Fruit fly (Drosophila melanogaster): Measurements from ENCODE around the gene CG9717.
A peak's percentile ranks its signal among the peaks of the same experiment; 100 is the strongest.

Gene CG9717

dm6 chr3R:30587196-30587753 is at the start of gene CG9717:
CG9717 (minus strand) TSS chr3R:30587302.
- TF ChIP-seq CG17806 (tag; optimal IDR thresholded peaks at IDR 0.05) (no peak), CG12605 (GFP tag; IDR thresholded peaks at IDR 0.05) (peak; percentile 14; the same call in 1 of the 2 replicates), CG4496 (GFP tag; IDR thresholded peaks at IDR 0.05) (peak; percentile 53; the same call in 2 of the 3 replicates)

DNA sequence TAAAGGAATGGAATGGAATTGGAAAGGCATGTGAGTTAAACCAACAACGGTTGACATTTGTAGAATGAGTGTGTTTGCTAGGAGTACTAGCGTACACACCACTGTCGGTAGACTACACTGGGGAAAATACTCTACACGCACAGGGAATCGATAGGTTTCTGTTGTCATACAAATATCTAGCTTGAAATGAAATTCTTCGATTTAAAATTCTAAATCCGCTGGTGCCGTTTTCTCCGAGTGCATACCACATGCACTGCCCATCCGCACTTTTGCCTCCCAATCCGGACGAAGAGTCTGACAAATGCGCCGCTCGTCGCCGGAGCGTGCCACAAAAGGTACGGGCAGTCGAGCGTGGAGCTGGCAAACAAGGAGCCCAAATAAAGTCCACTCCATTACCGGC is 41.8 kb upstream of the CG9717 start, which contains the start of gene CG2267:
Gene CG2267, minus strand, starts transcription at position 101 of the 400 bp plus-strand sequence.
- TF ChIP-seq Ets98B (GFP tag; IDR thresholded peaks at IDR 0.05), result no peak
- no peak for TF ChIP-seq EcR (GFP tag; optimal IDR thresholded peaks at IDR 0.05)
- TF ChIP-seq CG8301 (tag; optimal IDR thresholded peaks at IDR 0.05), result no peak
- no peak for TF ChIP-seq CG4496 (GFP tag; IDR thresholded peaks at IDR 0.05)
- no peak for TF ChIP-seq CG8159 (tag; optimal IDR thresholded peaks at IDR 0.05)
- TF ChIP-seq Pif1B (GFP tag; optimal IDR thresholded peaks at IDR 0.05), result no peak
- no peak for TF ChIP-seq CG12605 (GFP tag; IDR thresholded peaks at IDR 0.05)
- no peak for TF ChIP-seq CG32121 (GFP tag; IDR thresholded peaks at IDR 0.05)
- TF ChIP-seq fd96Ca (GFP tag; IDR thresholded peaks at IDR 0.05), result no peak
- TF ChIP-seq CG9948 (tag; optimal IDR thresholded peaks at IDR 0.05), result no peak
- TF ChIP-seq CG10348 (GFP tag; IDR thresholded peaks at IDR 0.05), result no peak
- no peak for TF ChIP-seq Pif1A (GFP tag; optimal IDR thresholded peaks at IDR 0.05)
- no peak for TF ChIP-seq CG34367 (tag; optimal IDR thresholded peaks at IDR 0.05)
- no peak for TF ChIP-seq CG17806 (tag; optimal IDR thresholded peaks at IDR 0.05)
- no peak for TF ChIP-seq CG15710 (tag; optimal IDR thresholded peaks at IDR 0.05)
- no peak for TF ChIP-seq D1 (tag; optimal IDR thresholded peaks at IDR 0.05)
- TF ChIP-seq rn (GFP tag; IDR thresholded peaks at IDR 0.05), result no peak
- TF ChIP-seq Snoo (tag; optimal IDR thresholded peaks at IDR 0.05), result no peak

dm6 chr3R:30621806-30622205 is 34.7 kb upstream of the CG9717 start, which contains the start of gene CG44954:
CG44954 (minus strand) TSS chr3R:30621906.
- TF ChIP-seq rn (GFP tag; IDR thresholded peaks at IDR 0.05) (no peak), Snoo (tag; optimal IDR thresholded peaks at IDR 0.05) (no peak), gl (tag; optimal IDR thresholded peaks at IDR 0.05) (no peak), CG13204 (GFP tag; optimal IDR thresholded peaks at IDR 0.05) (no peak), CG9948 (tag; optimal IDR thresholded peaks at IDR 0.05) (no peak), fd96Ca (GFP tag; IDR thresholded peaks at IDR 0.05) (no peak), CG8159 (tag; optimal IDR thresholded peaks at IDR 0.05) (no peak), CG4496 (GFP tag; IDR thresholded peaks at IDR 0.05) (no peak), EcR (GFP tag; optimal IDR thresholded peaks at IDR 0.05) (no peak), CG32121 (GFP tag; IDR thresholded peaks at IDR 0.05) (no peak), Ets98B (GFP tag; IDR thresholded peaks at IDR 0.05) (no peak), CG12605 (GFP tag; IDR thresholded peaks at IDR 0.05) (no peak), CG15710 (tag; optimal IDR thresholded peaks at IDR 0.05) (no peak), Pif1A (GFP tag; optimal IDR thresholded peaks at IDR 0.05) (no peak)

- TF ChIP-seq CG13204 (GFP tag; optimal IDR thresholded peaks at IDR 0.05) (no peak), rn (GFP tag; IDR thresholded peaks at IDR 0.05) (no peak), Pif1B (GFP tag; optimal IDR thresholded peaks at IDR 0.05) (no peak), Snoo (tag; optimal IDR thresholded peaks at IDR 0.05) (no peak), EcR (GFP tag; optimal IDR thresholded peaks at IDR 0.05) (no peak), CG14655 (GFP tag; optimal IDR thresholded peaks at IDR 0.05) (no peak)
These were observed 30.4 kb upstream of the CG9717 start for dm6 chr3R:30617457-30617856.

DNA sequence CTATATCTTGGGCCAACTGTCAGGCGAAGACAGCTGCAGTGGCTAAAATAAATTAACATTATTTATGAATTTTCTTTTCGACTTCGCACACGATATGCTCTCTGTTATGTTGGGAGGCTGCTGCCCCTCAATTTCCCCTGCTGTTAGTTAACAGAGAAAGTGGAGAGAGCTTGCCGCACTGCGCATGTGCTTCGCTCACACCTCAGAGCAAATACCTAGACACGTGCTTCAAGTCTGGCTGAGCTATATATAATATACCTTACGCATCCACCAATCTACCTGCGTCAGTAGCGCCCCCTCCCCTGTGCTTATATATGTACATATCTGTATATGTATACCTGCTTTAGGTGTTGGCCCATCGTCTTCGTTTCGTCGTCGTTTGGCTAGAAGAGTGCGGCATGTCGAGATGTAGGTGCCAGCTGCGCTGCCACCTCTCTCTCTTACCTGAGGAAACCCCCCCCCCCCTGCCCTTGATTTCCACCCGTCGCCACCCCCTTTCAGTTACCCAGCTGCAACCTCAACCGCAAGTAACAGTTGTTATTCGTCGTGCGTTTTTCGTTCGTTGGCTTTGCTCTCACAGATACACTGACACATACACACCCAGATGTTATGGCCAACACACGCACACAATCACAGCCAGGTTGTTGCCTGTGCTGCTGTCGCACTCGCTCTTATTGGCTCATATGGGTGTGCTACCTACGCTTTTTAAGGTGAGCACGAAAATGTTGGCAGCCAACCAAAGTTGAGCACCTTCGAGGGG is 29.2 kb upstream of the CG9717 start:
- TF ChIP-seq CG8159 (tag; optimal IDR thresholded peaks at IDR 0.05) (no peak), CG32121 (GFP tag; IDR thresholded peaks at IDR 0.05) (no peak), Pif1B (GFP tag; optimal IDR thresholded peaks at IDR 0.05) (no peak), CG13204 (GFP tag; optimal IDR thresholded peaks at IDR 0.05) (no peak), rn (GFP tag; IDR thresholded peaks at IDR 0.05) (no peak), CG8301 (tag; optimal IDR thresholded peaks at IDR 0.05) (no peak), D1 (tag; optimal IDR thresholded peaks at IDR 0.05) (no peak), CG34367 (tag; optimal IDR thresholded peaks at IDR 0.05) (no peak), Snoo (tag; optimal IDR thresholded peaks at IDR 0.05) (no peak), CG17806 (tag; optimal IDR thresholded peaks at IDR 0.05) (no peak), EcR (GFP tag; optimal IDR thresholded peaks at IDR 0.05) (no peak), CG12605 (GFP tag; IDR thresholded peaks at IDR 0.05) (no peak)

dm6 chr3R:30605889-30606288 is 18.8 kb upstream of the CG9717 start, which contains the start of gene CG31016:
CG31016 (plus strand) TSS chr3R:30606189.
- no peak for TF ChIP-seq rn (GFP tag; IDR thresholded peaks at IDR 0.05)
- TF ChIP-seq CG13204 (GFP tag; optimal IDR thresholded peaks at IDR 0.05), result no peak
- TF ChIP-seq D1 (tag; optimal IDR thresholded peaks at IDR 0.05), result no peak
- TF ChIP-seq gl (tag; optimal IDR thresholded peaks at IDR 0.05), result no peak
- TF ChIP-seq CG15710 (tag; optimal IDR thresholded peaks at IDR 0.05), result no peak
- no peak for TF ChIP-seq CG8159 (tag; optimal IDR thresholded peaks at IDR 0.05)
- no peak for TF ChIP-seq CG4496 (GFP tag; IDR thresholded peaks at IDR 0.05)
- no peak for TF ChIP-seq CG14655 (GFP tag; optimal IDR thresholded peaks at IDR 0.05)
- no peak for TF ChIP-seq Ets98B (GFP tag; IDR thresholded peaks at IDR 0.05)
- no peak for TF ChIP-seq fd96Ca (GFP tag; IDR thresholded peaks at IDR 0.05)

Data from whole organism, pupa.